Fruit fly (Drosophila melanogaster): ENCODE results near the gene CG7083.
A peak's percentile ranks its signal among the peaks of the same experiment; 100 is the strongest.

The CG7083 gene

DNA sequence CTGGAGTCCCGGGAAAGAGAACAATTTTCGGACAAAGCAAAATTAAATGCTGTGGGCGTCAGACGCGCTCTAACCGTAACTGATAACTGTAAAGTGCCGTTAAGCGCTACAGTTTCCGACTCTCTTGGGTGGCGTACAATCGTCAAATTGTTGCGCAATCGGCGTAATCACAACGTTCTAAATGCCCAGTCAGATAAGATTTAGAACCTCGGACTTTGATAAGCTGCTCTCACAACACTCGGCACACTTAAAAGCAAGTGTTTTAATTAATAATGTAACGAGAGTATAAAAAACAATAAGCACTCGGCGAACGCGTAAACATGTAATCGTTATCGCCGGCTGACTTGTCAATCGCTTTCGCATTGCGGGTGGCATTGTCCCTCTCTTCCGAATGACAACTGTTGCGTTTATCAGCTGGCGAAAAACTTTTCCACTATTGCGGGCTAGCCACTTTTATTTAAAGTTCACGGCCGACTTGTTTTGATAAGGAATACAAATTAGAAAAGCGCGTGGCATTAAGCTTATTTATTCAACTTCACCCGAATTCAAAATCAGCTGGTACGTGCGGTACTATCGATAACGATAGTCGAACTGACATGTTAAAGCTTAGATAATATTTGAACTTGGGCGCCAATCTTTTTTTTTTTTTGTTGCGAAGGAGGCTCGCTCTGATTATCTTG lies 18.3 kb downstream of the CG7083 start (continued):
- TF ChIP-seq toy (GFP tag; IDR thresholded peaks at IDR 0.05) = no peak
- no peak for TF ChIP-seq Elba2 (GFP tag; optimal IDR thresholded peaks at IDR 0.05)
- peak; percentile 48; the same call in 1 of the 3 replicates for TF ChIP-seq CG34422 (GFP tag; IDR thresholded peaks at IDR 0.05)
- peak; percentile 70; the same call in 1 of the 3 replicates for TF ChIP-seq vnd (GFP tag; IDR thresholded peaks at IDR 0.05; ENCODE audit: partially characterized antibody)
- TF ChIP-seq stwl (tag; optimal IDR thresholded peaks at IDR 0.05) = peak; percentile 22
- peak; percentile 58 for TF ChIP-seq Med (GFP tag)
- TF ChIP-seq Stat92E (GFP tag; optimal IDR thresholded peaks at IDR 0.05) = no peak
- peak; percentile 74; the same call in 3 of the 4 replicates for TF ChIP-seq Dll (GFP tag; IDR thresholded peaks at IDR 0.05; ENCODE audit: partially characterized antibody)
- no peak for TF ChIP-seq Lpt (GFP tag; optimal IDR thresholded peaks at IDR 0.05)
- peak; percentile 65; the same call in 1 of the 3 replicates for TF ChIP-seq CG14860 (GFP tag; IDR thresholded peaks at IDR 0.05; ENCODE audit: partially characterized antibody)
- peak; percentile 47; the same call in 1 of the 3 replicates for TF ChIP-seq hb (GFP tag; IDR thresholded peaks at IDR 0.05; ENCODE audit: partially characterized antibody)
- TF ChIP-seq CG10274 (GFP tag; optimal IDR thresholded peaks at IDR 0.05) = no peak
- TF ChIP-seq GATAe (GFP tag; conservative IDR thresholded peaks at IDR 0.05) = peak; percentile 50
- no peak for TF ChIP-seq CG17359 (tag; optimal IDR thresholded peaks at IDR 0.05)
- TF ChIP-seq gt (GFP tag; IDR thresholded peaks at IDR 0.05) = no peak
- no peak for TF ChIP-seq Oli (tag; optimal IDR thresholded peaks at IDR 0.05)
- peak; percentile 52; the same call in 1 of the 3 replicates for TF ChIP-seq CG16813 (GFP tag; IDR thresholded peaks at IDR 0.05; ENCODE audit: partially characterized antibody)
- TF ChIP-seq zfh1 (GFP tag; IDR thresholded peaks at IDR 0.05) = no peak
- TF ChIP-seq CG7786 (GFP tag; optimal IDR thresholded peaks at IDR 0.05) = no peak
- no peak for TF ChIP-seq Mad (GFP tag; optimal IDR thresholded peaks at IDR 0.05)
- no peak for TF ChIP-seq CrebB (tag; optimal IDR thresholded peaks at IDR 0.05)
- no peak for TF ChIP-seq Nf-YA (GFP tag; IDR thresholded peaks at IDR 0.05)
- peak; percentile 60 for TF ChIP-seq Bgb (GFP tag; IDR thresholded peaks at IDR 0.05; ENCODE audit: partially characterized antibody)
- TF ChIP-seq CG17328 (GFP tag; IDR thresholded peaks at IDR 0.05) = no peak
- TF ChIP-seq mirr (GFP tag; optimal IDR thresholded peaks at IDR 0.05) = peak; percentile 95
- peak; percentile 17 for TF ChIP-seq grau (tag; optimal IDR thresholded peaks at IDR 0.05)
- TF ChIP-seq Dp (GFP tag; optimal IDR thresholded peaks at IDR 0.05) = peak; percentile 83
- TF ChIP-seq CG34224 (GFP tag; IDR thresholded peaks at IDR 0.05; ENCODE audit: partially characterized antibody) = peak; percentile 75
- peak; percentile 42 for TF ChIP-seq Sin3A (optimal IDR thresholded peaks at IDR 0.05)
- no peak for TF ChIP-seq CG12769 (tag; optimal IDR thresholded peaks at IDR 0.05)
- TF ChIP-seq CG9727 (GFP tag; optimal IDR thresholded peaks at IDR 0.05) = peak; percentile 6
- TF ChIP-seq Hey (tag; optimal IDR thresholded peaks at IDR 0.05) = peak; percentile 46
- TF ChIP-seq CG18599 (GFP tag; optimal IDR thresholded peaks at IDR 0.05) = peak; percentile 5
- TF ChIP-seq unc-4 (GFP tag; IDR thresholded peaks at IDR 0.05; ENCODE audit: partially characterized antibody) = peak; percentile 74
- no peak for TF ChIP-seq CG7357 (GFP tag; IDR thresholded peaks at IDR 0.05)
- no peak for TF ChIP-seq hkb (optimal IDR thresholded peaks at IDR 0.05)
- TF ChIP-seq hkb (GFP tag; IDR thresholded peaks at IDR 0.05) = 0 out of 2 replicates have a peak, but pooled peaks have one; percentile 7
- peak; percentile 45 for TF ChIP-seq Deaf1 (tag; optimal IDR thresholded peaks at IDR 0.05)
- peak in 1 of 2 experiments; percentile 100 for TF ChIP-seq Pdp1 (GFP tag; optimal IDR thresholded peaks at IDR 0.05)
- TF ChIP-seq CG7839 (tag; optimal IDR thresholded peaks at IDR 0.05) = no peak
- TF ChIP-seq CG32772 (GFP tag; IDR thresholded peaks at IDR 0.05) = no peak
- peak; percentile 32 for TF ChIP-seq pzg (GFP tag; optimal IDR thresholded peaks at IDR 0.05)
- TF ChIP-seq CG6854 (GFP tag; optimal IDR thresholded peaks at IDR 0.05) = peak; percentile 12
- TF ChIP-seq eve (GFP tag; optimal IDR thresholded peaks at IDR 0.05) = no peak
- no peak for TF ChIP-seq sima (GFP tag; optimal IDR thresholded peaks at IDR 0.05)
- TF ChIP-seq sc (optimal IDR thresholded peaks at IDR 0.05) = no peak
- TF ChIP-seq sc (GFP tag; optimal IDR thresholded peaks at IDR 0.05) = no peak
- TF ChIP-seq CG31224 (GFP tag; IDR thresholded peaks at IDR 0.05) = no peak
- TF ChIP-seq CG12155 (GFP tag; optimal IDR thresholded peaks at IDR 0.05) = peak; percentile 80

Measured in whole organism, embryonic.